Fruit fly (Drosophila melanogaster) whole organism, wandering third instar larva: ENCODE measurements around the gene ru.
A peak's percentile ranks its signal among the peaks of the same experiment; 100 is the strongest.

Source experiments
- Abd-B ChIP-seq: fragments of >200 bp; optimal IDR thresholded peaks from 2 replicates; lab custom pipeline; 2017; ENCODE audit warnings: missing biosample characterization, missing genetic modification characterization
- CG32264 ChIP-seq: fragments of 200-800 bp; sonication (Bioruptor generic); optimal IDR thresholded peaks from 2 replicates; lab custom pipeline; 2016; ENCODE audit warnings: missing biosample characterization, missing genetic modification characterization
- CG9705 ChIP-seq: fragments of 200-800 bp; sonication (Bioruptor generic); optimal IDR thresholded peaks from 2 replicates; lab custom pipeline; 2018; ENCODE audit warnings: missing biosample characterization, mild to moderate bottlenecking, missing genetic modification characterization
- CrebA ChIP-seq: fragments of 200-800 bp; sonication (Bioruptor generic); optimal IDR thresholded peaks from 2 replicates; lab custom pipeline; 2016; ENCODE audit warnings: missing biosample characterization, mild to moderate bottlenecking, missing genetic modification characterization, borderline replicate concordance
- Dfd ChIP-seq: fragments of >200 bp; optimal IDR thresholded peaks from 2 replicates; lab custom pipeline; 2017; ENCODE audit warnings: missing biosample characterization, missing genetic modification characterization
- Dif ChIP-seq: fragments of 200-275, 200-300 bp; sonication (Bioruptor generic); optimal IDR thresholded peaks from 2 replicates; lab custom pipeline; 2018; ENCODE audit warnings: missing biosample characterization, missing genetic modification characterization; ENCODE audit not compliant: partially characterized antibody
- GATAd ChIP-seq: sonication (Bioruptor generic); optimal IDR thresholded peaks from 2 replicates; lab custom pipeline; 2016; ENCODE audit warnings: missing biosample characterization, missing genetic modification characterization
- HLH106 ChIP-seq: fragments of 200-800 bp; optimal IDR thresholded peaks from 3 replicates; lab custom pipeline; 2019; ENCODE audit warnings: missing biosample characterization, mild to moderate bottlenecking, missing genetic modification characterization, moderate library complexity
- Hnf4 ChIP-seq: fragments of 200-800 bp; sonication (Bioruptor generic); optimal IDR thresholded peaks from 2 replicates; lab custom pipeline; 2016; ENCODE audit warnings: missing biosample characterization, mild to moderate bottlenecking, missing genetic modification characterization
- Hr83 ChIP-seq: fragments of 200-300 bp; sonication (Bioruptor generic); optimal IDR thresholded peaks from 2 replicates; lab custom pipeline; 2016; ENCODE audit warnings: missing biosample characterization, mild to moderate bottlenecking, missing genetic modification characterization, moderate library complexity; ENCODE audit not compliant: poor library complexity, severe bottlenecking
- Jra ChIP-seq: sonication (Bioruptor generic); optimal IDR thresholded peaks from 2 replicates; lab custom pipeline; 2016; ENCODE audit warnings: missing biosample characterization, missing genetic modification characterization
- Mio ChIP-seq: sonication (Bioruptor generic); optimal IDR thresholded peaks from 2 replicates; lab custom pipeline; 2016; ENCODE audit warnings: missing biosample characterization, missing genetic modification characterization
- Myc ChIP-seq: fragments of >200 bp; optimal IDR thresholded peaks from 2 replicates; lab custom pipeline; 2017
- N ChIP-seq: fragments of >200 bp; optimal IDR thresholded peaks from 2 replicates; lab custom pipeline; 2018; ENCODE audit warnings: missing biosample characterization, missing external identifiers, missing genetic modification characterization
- OdsH ChIP-seq: fragments of 200-800 bp; sonication (Bioruptor generic); optimal IDR thresholded peaks from 2 replicates; lab custom pipeline; 2016; ENCODE audit warnings: missing biosample characterization, mild to moderate bottlenecking, missing genetic modification characterization
- Rel ChIP-seq, 2 experiments: fragments of 200-800 bp; sonication (Bioruptor generic) in 1 of 2; optimal IDR thresholded peaks; 2 replicates in 1 of 2; 3 replicates in 1 of 2; lab custom pipeline; 2016 to 2019; ENCODE audit warnings: mild to moderate bottlenecking in 2 of 2, missing biosample characterization in 2 of 2, missing genetic modification characterization in 2 of 2, moderate library complexity in 1 of 2
- Sp1 ChIP-seq: fragments of 200-800 bp; sonication (Bioruptor generic); optimal IDR thresholded peaks from 3 replicates; lab custom pipeline; 2019; ENCODE audit warnings: missing biosample characterization, mild to moderate bottlenecking, missing genetic modification characterization, moderate library complexity
- Vsx2 ChIP-seq: fragments of 200-300, 225-300 bp; sonication (Bioruptor generic); optimal IDR thresholded peaks from 2 replicates; lab custom pipeline; 2018; ENCODE audit warnings: missing biosample characterization, missing genetic modification characterization; ENCODE audit not compliant: partially characterized antibody
- br ChIP-seq: fragments of 200-800 bp; sonication (Bioruptor generic); optimal IDR thresholded peaks from 2 replicates; lab custom pipeline; 2016; ENCODE audit warnings: missing biosample characterization, missing genetic modification characterization
- brk ChIP-seq: fragments of 200-800 bp; sonication (Bioruptor generic); optimal IDR thresholded peaks from 2 replicates; lab custom pipeline; 2016; ENCODE audit warnings: missing biosample characterization, mild to moderate bottlenecking, missing genetic modification characterization
- dl ChIP-seq, 2 experiments: fragments of 175-275, 200-275 bp in 1 of 2; fragments of 200-275 bp in 1 of 2; sonication (Bioruptor generic); optimal IDR thresholded peaks; lab custom pipeline; 2018; ENCODE audit warnings: mild to moderate bottlenecking in 2 of 2, missing biosample characterization in 2 of 2, missing genetic modification characterization in 2 of 2, moderate library complexity in 2 of 2; ENCODE audit not compliant: partially characterized antibody in 2 of 2, insufficient read depth in 1 of 2
- dmrt93B ChIP-seq: fragments of 200-800 bp; sonication (Bioruptor generic); optimal IDR thresholded peaks from 2 replicates; lab custom pipeline; 2018; ENCODE audit warnings: missing biosample characterization, mild to moderate bottlenecking, missing genetic modification characterization
- dsf ChIP-seq: sonication (Bioruptor generic); optimal IDR thresholded peaks from 2 replicates; lab custom pipeline; 2016; ENCODE audit warnings: missing biosample characterization, missing genetic modification characterization, borderline replicate concordance
- ey ChIP-seq: fragments of 200-800 bp; sonication (Bioruptor generic); optimal IDR thresholded peaks from 2 replicates; lab custom pipeline; 2016; ENCODE audit warnings: missing biosample characterization, missing genetic modification characterization
- foxo ChIP-seq, 2 experiments: fragments of 200-800 bp; sonication (Bioruptor generic); optimal IDR thresholded peaks; 2 replicates in 1 of 2; 3 replicates in 1 of 2; lab custom pipeline; 2016 to 2017; ENCODE audit warnings: missing biosample characterization in 2 of 2, missing genetic modification characterization in 2 of 2
- fru ChIP-seq: fragments of 200-800 bp; sonication (Bioruptor generic); optimal IDR thresholded peaks from 3 replicates; lab custom pipeline; 2016; ENCODE audit warnings: missing biosample characterization, mild to moderate bottlenecking, missing genetic modification characterization
- h ChIP-seq: fragments of 200-800 bp; sonication (Bioruptor generic); optimal IDR thresholded peaks from 3 replicates; lab custom pipeline; 2016; ENCODE audit warnings: missing biosample characterization, mild to moderate bottlenecking, missing genetic modification characterization
- jim ChIP-seq: fragments of 175-275, 200-325 bp; sonication (Bioruptor generic); optimal IDR thresholded peaks from 2 replicates; lab custom pipeline; 2016; ENCODE audit warnings: missing biosample characterization, mild to moderate bottlenecking, missing genetic modification characterization
- lola ChIP-seq: fragments of >200 bp; optimal IDR thresholded peaks from 2 replicates; lab custom pipeline; 2017; ENCODE audit warnings: missing biosample characterization, missing genetic modification characterization
- pan ChIP-seq: fragments of >200 bp; optimal IDR thresholded peaks from 2 replicates; lab custom pipeline; 2017
- psq ChIP-seq: fragments of 200-800 bp; sonication (Bioruptor generic); optimal IDR thresholded peaks from 3 replicates; lab custom pipeline; 2017; ENCODE audit warnings: missing biosample characterization, mild to moderate bottlenecking, missing genetic modification characterization, moderate library complexity
- rgr ChIP-seq: fragments of 200-800 bp; sonication (Bioruptor generic); optimal IDR thresholded peaks from 3 replicates; lab custom pipeline; 2016; ENCODE audit warnings: missing biosample characterization, mild to moderate bottlenecking, missing genetic modification characterization
- sage ChIP-seq: fragments of 200-800 bp; sonication (Bioruptor generic); optimal IDR thresholded peaks from 2 replicates; lab custom pipeline; 2016; ENCODE audit warnings: missing biosample characterization, mild to moderate bottlenecking, missing genetic modification characterization
- tai ChIP-seq: sonication (Bioruptor generic); optimal IDR thresholded peaks from 2 replicates; lab custom pipeline; 2016; ENCODE audit warnings: missing biosample characterization, missing genetic modification characterization
- usp ChIP-seq: fragments of >200 bp; optimal IDR thresholded peaks from 2 replicates; lab custom pipeline; 2017; ENCODE audit warnings: missing biosample characterization, missing genetic modification characterization
- woc ChIP-seq: sonication (Bioruptor generic); optimal IDR thresholded peaks from 2 replicates; lab custom pipeline; 2016; ENCODE audit warnings: missing biosample characterization, mild to moderate bottlenecking, missing genetic modification characterization

The ru gene

DNA sequence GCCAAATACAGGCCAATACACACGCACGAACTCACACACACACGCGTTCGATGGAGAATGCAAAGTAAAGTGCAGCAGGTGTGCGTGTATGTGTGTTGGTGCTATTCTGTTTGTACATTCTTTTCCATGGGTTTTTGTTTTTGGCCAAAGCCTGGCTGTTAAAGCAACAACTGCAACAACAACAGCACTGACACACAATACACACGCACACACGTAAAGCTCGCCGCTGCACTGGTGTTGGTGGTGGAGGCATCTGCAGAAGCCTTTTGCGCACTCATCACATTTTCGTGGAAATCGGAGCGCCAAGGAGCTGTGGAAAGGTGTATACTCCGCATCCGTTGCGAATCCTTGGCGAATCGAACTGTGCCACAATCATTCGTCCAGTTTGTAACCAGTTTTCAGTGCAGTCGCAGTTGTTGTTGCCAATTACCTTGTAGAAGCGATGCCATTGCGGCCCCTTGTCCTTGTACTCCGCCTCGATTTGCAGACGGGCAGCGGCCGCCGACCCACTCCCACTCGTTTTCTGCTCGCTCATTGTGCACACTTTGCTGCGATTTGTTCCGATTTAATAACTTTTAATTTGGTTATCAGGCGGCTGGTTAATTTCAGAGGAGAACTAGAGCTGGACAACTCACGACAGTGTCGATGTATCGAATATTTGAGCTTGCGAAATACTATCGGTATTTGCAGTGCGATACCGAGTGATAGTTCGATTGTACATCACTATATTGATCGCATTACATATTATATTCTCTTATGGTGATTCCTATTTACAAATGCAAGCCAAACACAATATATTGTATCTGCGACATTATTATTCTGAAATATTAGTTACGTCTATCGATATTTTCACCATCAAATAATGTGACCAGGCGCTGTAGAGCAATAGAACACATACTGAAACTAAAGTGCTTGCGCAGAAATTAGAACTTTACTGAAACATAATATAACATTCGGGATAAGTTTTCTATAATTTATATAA is 20.2 kb upstream of the ru start:
- TF ChIP-seq dsf (GFP tag; lab: Kevin White, UChicago) (peak; percentile 46), Dif (GFP tag; lab: Kevin White, UChicago) (no peak), OdsH (no peak), ey (GFP tag; lab: Kevin White, UChicago) (peak; percentile 38), Sp1 (GFP tag; lab: Kevin White, UChicago) (peak; percentile 28), Hnf4 (GFP tag; lab: Kevin White, UChicago) (peak; percentile 76), brk (peak; percentile 73), HLH106 (tag; lab: Kevin White, UChicago) (peak; percentile 60), Rel (GFP tag; optimal IDR thresholded peaks at IDR 0.05; lab: Kevin White, UChicago) (no peak), Rel (tag; optimal IDR thresholded peaks at IDR 0.05; lab: Kevin White, UChicago) (peak; percentile 1), jim (GFP tag; lab: Kevin White, UChicago) (no peak), dmrt93B (GFP tag; lab: Kevin White, UChicago) (peak; percentile 11), woc (GFP tag; lab: Kevin White, UChicago) (peak; percentile 42), h (GFP tag; lab: Kevin White, UChicago) (peak; percentile 44), Mio (GFP tag; lab: Kevin White, UChicago) (no peak), CG32264 (GFP tag; lab: Kevin White, UChicago) (no peak), dl (GFP tag; optimal IDR thresholded peaks at IDR 0.05; lab: Kevin White, UChicago; ENCODE audit: insufficient read depth in 1 of 2, partially characterized antibody in 2 of 2) (peak in 1 of 2 experiments; percentile 21), Hr83 (GFP tag; lab: Kevin White, UChicago) (peak; percentile 22), rgr (GFP tag; lab: Kevin White, UChicago) (peak; percentile 28), fru (GFP tag; lab: Kevin White, UChicago) (peak; percentile 32), Jra (GFP tag; lab: Kevin White, UChicago) (peak; percentile 1), foxo (GFP tag; optimal IDR thresholded peaks at IDR 0.05; lab: Kevin White, UChicago) (peak in 1 of 2 experiments; percentile 62), GATAd (GFP tag; lab: Kevin White, UChicago) (no peak), N (GFP tag; lab: Kevin White, UChicago) (peak; percentile 65), br (peak; percentile 8), sage (peak; percentile 9), CG9705 (GFP tag; lab: Kevin White, UChicago) (no peak)

dm6 chr3L:1350924-1351215 is 19.6 kb upstream of the ru start, which contains the start of gene CG9166:
Gene CG9166, plus strand, starts transcription at chr3L:1351116.
- no peak for TF ChIP-seq usp (GFP tag; lab: Kevin White, UChicago)
- TF ChIP-seq pan (lab: Kevin White, UChicago): no peak
- no peak for TF ChIP-seq rgr (GFP tag; lab: Kevin White, UChicago)
- no peak for TF ChIP-seq Hr83 (GFP tag; lab: Kevin White, UChicago)
- no peak for TF ChIP-seq tai (GFP tag; lab: Kevin White, UChicago)
- TF ChIP-seq woc (GFP tag; lab: Kevin White, UChicago): no peak
- TF ChIP-seq lola: no peak
- no peak for TF ChIP-seq brk
- TF ChIP-seq jim (GFP tag; lab: Kevin White, UChicago): no peak
- TF ChIP-seq Jra (GFP tag; lab: Kevin White, UChicago): no peak
- no peak for TF ChIP-seq CrebA (GFP tag; lab: Kevin White, UChicago)
- TF ChIP-seq Hnf4 (GFP tag; lab: Kevin White, UChicago): no peak
- no peak for TF ChIP-seq Abd-B (GFP tag; lab: Kevin White, UChicago)
- TF ChIP-seq dsf (GFP tag; lab: Kevin White, UChicago): no peak
- TF ChIP-seq br: no peak
- no peak for TF ChIP-seq foxo (GFP tag; optimal IDR thresholded peaks at IDR 0.05; lab: Kevin White, UChicago)
- TF ChIP-seq N (GFP tag; lab: Kevin White, UChicago): no peak
- TF ChIP-seq Mio (GFP tag; lab: Kevin White, UChicago): no peak
- no peak for TF ChIP-seq Myc (lab: Kevin White, UChicago)
- TF ChIP-seq GATAd (GFP tag; lab: Kevin White, UChicago): no peak

- TF ChIP-seq psq: peak; percentile 12
- no peak for TF ChIP-seq pan (lab: Kevin White, UChicago)
- no peak for TF ChIP-seq Hr83 (GFP tag; lab: Kevin White, UChicago)
- TF ChIP-seq Vsx2 (GFP tag; lab: Kevin White, UChicago): no peak
- TF ChIP-seq GATAd (GFP tag; lab: Kevin White, UChicago): no peak
- TF ChIP-seq br: peak; percentile 8
- peak; percentile 25 for TF ChIP-seq brk
- TF ChIP-seq Dif (GFP tag; lab: Kevin White, UChicago): no peak
- no peak for TF ChIP-seq Abd-B (GFP tag; lab: Kevin White, UChicago)
- no peak for TF ChIP-seq tai (GFP tag; lab: Kevin White, UChicago)
- TF ChIP-seq foxo (GFP tag; optimal IDR thresholded peaks at IDR 0.05; lab: Kevin White, UChicago): peak in 1 of 2 experiments; percentile 45
- TF ChIP-seq h (GFP tag; lab: Kevin White, UChicago): peak; percentile 46
- no peak for TF ChIP-seq dmrt93B (GFP tag; lab: Kevin White, UChicago)
- peak; percentile 11 for TF ChIP-seq woc (GFP tag; lab: Kevin White, UChicago)
- TF ChIP-seq dsf (GFP tag; lab: Kevin White, UChicago): no peak
- TF ChIP-seq fru (GFP tag; lab: Kevin White, UChicago): peak; percentile 24
- peak; percentile 7 for TF ChIP-seq ey (GFP tag; lab: Kevin White, UChicago)
- TF ChIP-seq Myc (lab: Kevin White, UChicago): peak; percentile 56
- no peak for TF ChIP-seq dl (GFP tag; optimal IDR thresholded peaks at IDR 0.05; lab: Kevin White, UChicago; ENCODE audit: insufficient read depth in 1 of 2, partially characterized antibody in 2 of 2)
- TF ChIP-seq Rel (GFP tag; optimal IDR thresholded peaks at IDR 0.05; lab: Kevin White, UChicago): no peak
- TF ChIP-seq Rel (tag; optimal IDR thresholded peaks at IDR 0.05; lab: Kevin White, UChicago): no peak
- no peak for TF ChIP-seq CG9705 (GFP tag; lab: Kevin White, UChicago)
- TF ChIP-seq Dfd (GFP tag; lab: Kevin White, UChicago): no peak
- no peak for TF ChIP-seq Mio (GFP tag; lab: Kevin White, UChicago)
- TF ChIP-seq CrebA (GFP tag; lab: Kevin White, UChicago): no peak
- no peak for TF ChIP-seq sage
- TF ChIP-seq N (GFP tag; lab: Kevin White, UChicago): no peak
- peak; percentile 20 for TF ChIP-seq OdsH
Observed at dm6 chr3L:1352065-1352464, 18.4 kb upstream of the ru start.
